Fruit fly (Drosophila melanogaster): ENCODE measurements around the gene Cox11.

Cox11 gene

DNA sequence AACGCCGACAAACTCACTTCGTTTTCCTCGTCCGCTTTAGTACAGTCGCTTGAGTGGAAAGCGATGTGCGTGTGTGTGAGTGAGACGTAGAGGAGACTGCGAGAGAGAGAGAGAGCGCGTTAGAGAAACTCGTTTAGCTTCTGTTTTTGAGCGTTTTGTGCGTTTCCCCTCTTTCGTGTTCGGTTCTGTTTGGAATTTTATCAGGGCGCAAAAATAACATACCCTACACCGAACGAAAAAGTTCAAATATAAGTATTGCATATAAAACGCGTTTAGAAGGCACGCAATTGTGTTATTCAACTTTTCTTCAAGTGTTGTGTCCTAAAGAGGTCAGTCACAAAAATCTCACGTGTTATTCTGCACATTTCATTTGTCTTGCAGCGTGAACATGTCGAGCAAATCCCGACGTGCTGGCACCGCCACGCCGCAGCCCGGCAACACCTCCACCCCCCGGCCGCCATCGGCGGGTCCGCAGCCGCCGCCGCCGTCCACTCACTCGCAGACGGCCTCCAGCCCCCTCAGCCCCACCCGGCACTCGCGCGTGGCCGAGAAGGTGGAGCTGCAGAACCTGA is 16.3 kb downstream of the Cox11 start (continued):
- peak; percentile 47 for TF ChIP-seq E2f2 (GFP tag; IDR thresholded peaks at IDR 0.05)
- TF ChIP-seq Hr51 (GFP tag; optimal IDR thresholded peaks at IDR 0.05) = peak in 1 of 2 experiments; percentile 7
- no peak for TF ChIP-seq oc (tag; optimal IDR thresholded peaks at IDR 0.05)
- TF ChIP-seq gt (GFP tag; IDR thresholded peaks at IDR 0.05) = no peak
- TF ChIP-seq org-1 (GFP tag; optimal IDR thresholded peaks at IDR 0.05) = peak; percentile 30
- TF ChIP-seq CG11247 (GFP tag; IDR thresholded peaks at IDR 0.05) = no peak
- TF ChIP-seq CG12659 (GFP tag; optimal IDR thresholded peaks at IDR 0.05) = peak; percentile 37
- no peak for TF ChIP-seq stwl (tag; optimal IDR thresholded peaks at IDR 0.05)
- peak; percentile 99 for TF ChIP-seq sd (tag; optimal IDR thresholded peaks at IDR 0.05)
- 0 out of 3 replicates have a peak, but pooled peaks have one; percentile 29 for TF ChIP-seq CG3726 (GFP tag; IDR thresholded peaks at IDR 0.05)
- TF ChIP-seq Taf1 (GFP tag; IDR thresholded peaks at IDR 0.05) = no peak; the same call in 1 of the 2 replicates
- TF ChIP-seq MTF-1 (GFP tag; optimal IDR thresholded peaks at IDR 0.05; ENCODE audit: borderline replicate concordance) = no peak
- no peak for TF ChIP-seq CG5245 (GFP tag; optimal IDR thresholded peaks at IDR 0.05)
- peak in 1 of 2 experiments; percentile 27 for TF ChIP-seq insv (GFP tag; optimal IDR thresholded peaks at IDR 0.05)
- TF ChIP-seq CG1233 (GFP tag; optimal IDR thresholded peaks at IDR 0.05) = no peak
- peak; percentile 16 for TF ChIP-seq CG10979 (tag; optimal IDR thresholded peaks at IDR 0.05)
- no peak for TF ChIP-seq CG2678 (tag; optimal IDR thresholded peaks at IDR 0.05)
- peak; percentile 71 for TF ChIP-seq slbo (GFP tag; IDR thresholded peaks at IDR 0.05)
- TF ChIP-seq ac (GFP tag; optimal IDR thresholded peaks at IDR 0.05) = no peak
- no peak for TF ChIP-seq disco-r (GFP tag; optimal IDR thresholded peaks at IDR 0.05)
- TF ChIP-seq bab2 (GFP tag; optimal IDR thresholded peaks at IDR 0.05) = peak; percentile 61
- TF ChIP-seq CG32532 (GFP tag; IDR thresholded peaks at IDR 0.05) = peak; percentile 70
- peak; percentile 24 to 72 for TF ChIP-seq dpn (GFP tag; optimal IDR thresholded peaks at IDR 0.05)
- no peak for TF ChIP-seq lab (GFP tag; optimal IDR thresholded peaks at IDR 0.05)
- TF ChIP-seq nom (GFP tag; optimal IDR thresholded peaks at IDR 0.05) = no peak
- no peak for TF ChIP-seq crc (GFP tag; optimal IDR thresholded peaks at IDR 0.05)
- peak; percentile 53 for TF ChIP-seq CG12391 (tag; optimal IDR thresholded peaks at IDR 0.05)
- TF ChIP-seq Chrac-16 (GFP tag; optimal IDR thresholded peaks at IDR 0.05) = peak; percentile 20
- TF ChIP-seq CG4282 (GFP tag; optimal IDR thresholded peaks at IDR 0.05) = no peak
- no peak for TF ChIP-seq grn (GFP tag; optimal IDR thresholded peaks at IDR 0.05)
- TF ChIP-seq ewg (GFP tag; optimal IDR thresholded peaks at IDR 0.05) = no peak
- no peak for TF ChIP-seq CG11504 (tag; optimal IDR thresholded peaks at IDR 0.05)
- no peak for TF ChIP-seq CG4854 (GFP tag; optimal IDR thresholded peaks at IDR 0.05)
- TF ChIP-seq CkIIα-i1 (GFP tag; IDR thresholded peaks at IDR 0.05) = no peak
- no peak for TF ChIP-seq eyg (GFP tag; optimal IDR thresholded peaks at IDR 0.05)
- peak; percentile 38; the same call in 1 of the 2 replicates for TF ChIP-seq lmd (GFP tag; IDR thresholded peaks at IDR 0.05)
- TF ChIP-seq Gug (GFP tag; IDR thresholded peaks at IDR 0.05) = peak; percentile 28; the same call in 1 of the 4 replicates
- peak; percentile 50 for TF ChIP-seq Hr3 (GFP tag; optimal IDR thresholded peaks at IDR 0.05)
- no peak for TF ChIP-seq CG11560 (tag; IDR thresholded peaks at IDR 0.05)
- no peak for TF ChIP-seq CG4328 (GFP tag; optimal IDR thresholded peaks at IDR 0.05)
- TF ChIP-seq CG32767 (GFP tag; IDR thresholded peaks at IDR 0.05) = peak; percentile 58; the same call in 1 of the 2 replicates
- no peak for TF ChIP-seq Kr (GFP tag; optimal IDR thresholded peaks at IDR 0.05)
- TF ChIP-seq CG17361 (GFP tag; IDR thresholded peaks at IDR 0.05) = 0 out of 3 replicates have a peak, but pooled peaks have one; percentile 22
- peak; percentile 36 for TF ChIP-seq CG18262 (tag; optimal IDR thresholded peaks at IDR 0.05)
- TF ChIP-seq CG3281 (GFP tag; optimal IDR thresholded peaks at IDR 0.05) = peak; percentile 61
- TF ChIP-seq nmo (GFP tag; optimal IDR thresholded peaks at IDR 0.05) = peak; percentile 27
- peak; percentile 78 for TF ChIP-seq Ets65A (GFP tag)
- TF ChIP-seq bowl (GFP tag; IDR thresholded peaks at IDR 0.05) = no peak
- no peak for TF ChIP-seq CG18764 (GFP tag; optimal IDR thresholded peaks at IDR 0.05)
- TF ChIP-seq chinmo (GFP tag; IDR thresholded peaks at IDR 0.05; ENCODE audit: partially characterized antibody) = peak; percentile 70; the same call in 2 of the 4 replicates

Measured in whole organism, embryonic.